Worm (Caenorhabditis elegans) whole organism, L1 larva: Measurements from ENCODE around the gene T05A8.8.

Experiments used
- C16A3.4 ChIP-seq: fragments of 150-350 bp; optimal IDR thresholded peaks from 2 replicates; lab custom pipeline; 2014; ENCODE audit warnings: missing biosample characterization, missing genetic modification characterization
- ama-1 ChIP-seq: fragments of 150-350 bp; optimal IDR thresholded peaks from 2 replicates; lab custom pipeline; 2014
- blmp-1 ChIP-seq: fragments of 150-350 bp; optimal IDR thresholded peaks from 2 replicates; lab custom pipeline; 2014; ENCODE audit warnings: missing biosample characterization, missing genetic modification characterization
- ceh-82 ChIP-seq, 3 experiments: fragments of 150-350 bp in 1 of 3; sonication (generic microtip) in 2 of 3; optimal IDR thresholded peaks; 2 replicates each; lab custom pipeline; 2014 to 2017; ENCODE audit warnings: missing biosample characterization in 3 of 3, missing genetic modification characterization in 3 of 3
- elt-2 ChIP-seq: sonication (generic microtip); optimal IDR thresholded peaks from 2 replicates; lab custom pipeline; 2016; ENCODE audit warnings: missing genetic modification characterization, mild to moderate bottlenecking, inconsistent platforms, missing compliant biosample characterization, missing genetic modification reagents
- elt-3 ChIP-seq, 6 experiments: fragments of 150-350 bp in 1 of 6; sonication (generic microtip); optimal IDR thresholded peaks; 2 replicates each; lab custom pipeline; 2017 to 2018; ENCODE audit warnings: missing biosample characterization in 6 of 6, missing genetic modification characterization in 6 of 6, inconsistent platforms in 1 of 6
- lin-13 ChIP-seq: fragments of 150-350 bp; optimal IDR thresholded peaks from 2 replicates; lab custom pipeline; 2014; ENCODE audit warnings: missing biosample characterization, missing genetic modification reagents, missing genetic modification characterization
- lin-35 ChIP-seq, 2 experiments: fragments of 150-350 bp; optimal IDR thresholded peaks; 2 replicates each; lab custom pipeline; 2014; ENCODE audit warnings: missing biosample characterization in 2 of 2, missing genetic modification characterization in 2 of 2, missing genetic modification reagents in 2 of 2
- nhr-12 ChIP-seq: sonication (generic microtip); optimal IDR thresholded peaks from 2 replicates; lab custom pipeline; 2017; ENCODE audit warnings: missing biosample characterization, missing genetic modification characterization
- rnt-1 ChIP-seq: sonication (generic microtip); optimal IDR thresholded peaks from 2 replicates; lab custom pipeline; 2016; ENCODE audit warnings: mild to moderate bottlenecking, missing genetic modification characterization, moderate library complexity, missing compliant biosample characterization
- unc-86 ChIP-seq: sonication (generic microtip); optimal IDR thresholded peaks from 2 replicates; lab custom pipeline; 2016; ENCODE audit warnings: missing genetic modification characterization, missing compliant biosample characterization
- xbp-1 ChIP-seq: sonication (generic microtip); optimal IDR thresholded peaks from 2 replicates; lab custom pipeline; 2016; ENCODE audit warnings: missing genetic modification characterization, missing compliant biosample characterization

- TF ChIP-seq nhr-12 (tag; lab: Kevin White, UChicago) (no peak), elt-2 (no peak), rnt-1 (peak; percentile 43), lin-13 (GFP tag; lab: Kevin White, UChicago) (no peak), ama-1 (lab: Kevin White, UChicago) (no peak), elt-3 (tag; optimal IDR thresholded peaks at IDR 0.05; lab: Kevin White, UChicago) (no peak), lin-35 (GFP tag; optimal IDR thresholded peaks at IDR 0.05; lab: Kevin White, UChicago) (no peak), blmp-1 (no peak), xbp-1 (tag; lab: Kevin White, UChicago) (no peak), unc-86 (tag; lab: Kevin White, UChicago) (no peak), ceh-82 (tag; optimal IDR thresholded peaks at IDR 0.05; lab: Kevin White, UChicago) (no peak), C16A3.4 (tag; lab: Kevin White, UChicago) (no peak)
Measured at ce11 chrII:2726774-2727173, 9.7 kb upstream of the T05A8.8 start.
